Fruit fly (Drosophila melanogaster) whole organism, embryonic: ENCODE measurements around the gene CG7484.

ENCODE experiments used
- CG11085 ChIP-seq: fragments of 200-800 bp; sonication (Bioruptor generic); IDR thresholded peaks from 2 replicates; pipeline ENCODE4 v1.3.6; 2022; ENCODE audit warnings: missing biosample characterization, missing genetic modification characterization
- CG12659 ChIP-seq: fragments of 200-800 bp; sonication (Bioruptor generic); optimal IDR thresholded peaks from 3 replicates; lab custom pipeline; 2017; ENCODE audit warnings: mild to moderate bottlenecking, missing biosample characterization, missing genetic modification reagents, missing genetic modification characterization
- CG12769 ChIP-seq: fragments of 200-800 bp; sonication (Bioruptor generic); optimal IDR thresholded peaks from 2 replicates; lab custom pipeline; 2019; ENCODE audit warnings: missing biosample characterization, mild to moderate bottlenecking, missing genetic modification characterization, moderate library complexity
- CG13287 ChIP-seq: fragments of 200-800 bp; sonication (Bioruptor generic); IDR thresholded peaks from 2 replicates; pipeline ENCODE4 v1.3.6; 2022; ENCODE audit warnings: missing biosample characterization, missing genetic modification characterization; ENCODE audit not compliant: partially characterized antibody
- CG17186 ChIP-seq: fragments of 200-800 bp; sonication (Bioruptor generic); optimal IDR thresholded peaks from 3 replicates; lab custom pipeline; 2017; ENCODE audit warnings: missing biosample characterization, missing genetic modification reagents, missing genetic modification characterization
- CG17568 ChIP-seq: fragments of 200-800 bp; sonication (Bioruptor generic); optimal IDR thresholded peaks from 2 replicates; lab custom pipeline; 2018; ENCODE audit warnings: missing biosample characterization, mild to moderate bottlenecking, missing genetic modification characterization, moderate library complexity
- CG17829 ChIP-seq: fragments of 200-800 bp; optimal IDR thresholded peaks from 2 replicates; lab custom pipeline; 2019; ENCODE audit warnings: missing biosample characterization, mild to moderate bottlenecking, missing genetic modification characterization, moderate library complexity
- CG18764 ChIP-seq: fragments of 200-800 bp; sonication (Bioruptor generic); optimal IDR thresholded peaks from 3 replicates; lab custom pipeline; 2016; ENCODE audit warnings: missing biosample characterization, missing genetic modification characterization
- CG2712 ChIP-seq: fragments of 200-800 bp; optimal IDR thresholded peaks from 3 replicates; lab custom pipeline; 2019; ENCODE audit warnings: missing biosample characterization, mild to moderate bottlenecking, missing genetic modification characterization, moderate library complexity
- CG30431 ChIP-seq: fragments of 200-800 bp; sonication (Bioruptor generic); optimal IDR thresholded peaks from 2 replicates; lab custom pipeline; 2017; ENCODE audit warnings: missing biosample characterization, missing genetic modification characterization
- CG31388 ChIP-seq: fragments of 200-800 bp; sonication (Bioruptor generic); optimal IDR thresholded peaks from 2 replicates; lab custom pipeline; 2016; ENCODE audit warnings: missing biosample characterization, missing genetic modification characterization
- CG33557 ChIP-seq: fragments of 200-800 bp; sonication (Bioruptor generic); optimal IDR thresholded peaks from 2 replicates; lab custom pipeline; 2019; ENCODE audit warnings: missing biosample characterization, mild to moderate bottlenecking, missing genetic modification characterization, moderate library complexity
- CG3847 ChIP-seq: fragments of 200-800 bp; sonication (Bioruptor generic); IDR thresholded peaks from 2 replicates; pipeline ENCODE4 v1.3.6; 2022; ENCODE audit warnings: missing biosample characterization, missing genetic modification characterization
- CG5180 ChIP-seq: fragments of 200-800 bp; sonication (Bioruptor generic); optimal IDR thresholded peaks from 3 replicates; lab custom pipeline; 2017; ENCODE audit warnings: missing biosample characterization, missing genetic modification characterization, mild to moderate bottlenecking, moderate library complexity, missing genetic modification reagents
- CG6791 ChIP-seq: fragments of 200-800 bp; sonication (Bioruptor generic); IDR thresholded peaks from 3 replicates; pipeline ENCODE4 v1.3.6; 2022; ENCODE audit warnings: missing biosample characterization, missing genetic modification characterization; ENCODE audit not compliant: partially characterized antibody
- CG8359 ChIP-seq: fragments of 200-800 bp; sonication (Bioruptor generic); optimal IDR thresholded peaks from 2 replicates; lab custom pipeline; 2017; ENCODE audit warnings: missing biosample characterization, mild to moderate bottlenecking, missing genetic modification characterization, borderline replicate concordance
- CG8944 ChIP-seq: fragments of 200-800 bp; sonication (Bioruptor generic); optimal IDR thresholded peaks from 3 replicates; lab custom pipeline; 2016; ENCODE audit warnings: missing biosample characterization, missing genetic modification characterization
- CG9215 ChIP-seq: fragments of 200-800 bp; sonication (Bioruptor generic); IDR thresholded peaks from 2 replicates; pipeline ENCODE4 v1.3.6; 2022; ENCODE audit warnings: missing biosample characterization, missing genetic modification characterization
- Dll ChIP-seq: fragments of 200-800 bp; sonication (Bioruptor generic); IDR thresholded peaks from 4 replicates; pipeline ENCODE4 v1.3.6; 2022; ENCODE audit warnings: missing biosample characterization, missing genetic modification characterization; ENCODE audit not compliant: partially characterized antibody
- Fer3 ChIP-seq: fragments of 200-800 bp; sonication (Bioruptor generic); optimal IDR thresholded peaks from 2 replicates; lab custom pipeline; 2018; ENCODE audit warnings: missing biosample characterization, mild to moderate bottlenecking, missing genetic modification characterization, moderate library complexity
- Hr3 ChIP-seq: fragments of 200-800 bp; sonication (Bioruptor generic); optimal IDR thresholded peaks from 3 replicates; lab custom pipeline; 2016; ENCODE audit warnings: missing biosample characterization, missing genetic modification characterization
- Med ChIP-seq: fragments of 200-800 bp; sonication (Bioruptor generic); peaks from one replicate; lab custom pipeline; 2016; ENCODE audit warnings: missing biosample characterization, missing genetic modification characterization, mild to moderate bottlenecking, inconsistent platforms, moderate library complexity
- Myb ChIP-seq: fragments of 200-800 bp; sonication (Bioruptor generic); optimal IDR thresholded peaks from 2 replicates; lab custom pipeline; 2016; ENCODE audit warnings: missing biosample characterization, missing genetic modification characterization
- NC2β ChIP-seq: fragments of 200-800 bp; sonication (Bioruptor generic); optimal IDR thresholded peaks from 2 replicates; lab custom pipeline; 2016; ENCODE audit warnings: missing biosample characterization, missing genetic modification characterization
- Nf-YB ChIP-seq: fragments of 200-800 bp; sonication (Bioruptor generic); optimal IDR thresholded peaks from 3 replicates; lab custom pipeline; 2019; ENCODE audit warnings: missing biosample characterization, mild to moderate bottlenecking, missing genetic modification characterization, moderate library complexity
- Rx ChIP-seq: fragments of 200-800 bp; sonication (Bioruptor generic); IDR thresholded peaks from 2 replicates; pipeline ENCODE4 v1.3.6; 2022; ENCODE audit warnings: missing biosample characterization, missing genetic modification characterization
- Sox100B ChIP-seq: fragments of 200-800 bp; sonication (Bioruptor generic); optimal IDR thresholded peaks from 3 replicates; lab custom pipeline; 2018; ENCODE audit warnings: missing biosample characterization, mild to moderate bottlenecking, missing genetic modification characterization
- ato ChIP-seq: fragments of 200-800 bp; sonication (Bioruptor generic); IDR thresholded peaks from 2 replicates; pipeline ENCODE4 v1.3.6; 2022; ENCODE audit warnings: missing biosample characterization, missing genetic modification characterization; ENCODE audit not compliant: partially characterized antibody
- az2 ChIP-seq: fragments of 200-800 bp; sonication (Bioruptor generic); optimal IDR thresholded peaks from 3 replicates; lab custom pipeline; 2016; ENCODE audit warnings: missing biosample characterization, missing genetic modification characterization
- caup ChIP-seq: fragments of 200-800 bp; sonication (Bioruptor generic); optimal IDR thresholded peaks from 3 replicates; lab custom pipeline; 2017; ENCODE audit warnings: missing biosample characterization, mild to moderate bottlenecking, missing genetic modification characterization, moderate library complexity; ENCODE audit not compliant: severe bottlenecking
- esg ChIP-seq: fragments of 200-800 bp; sonication (Bioruptor generic); conservative IDR thresholded peaks from 2 replicates; pipeline ENCODE4 v1.3.6; 2022; ENCODE audit warnings: missing biosample characterization, missing genetic modification characterization
- ftz-f1 ChIP-seq: fragments of 200-800 bp; sonication (Bioruptor generic); optimal IDR thresholded peaks from 2 replicates; lab custom pipeline; 2016; ENCODE audit warnings: missing biosample characterization, missing genetic modification characterization
- gcm2 ChIP-seq: fragments of 200-800 bp; sonication (Bioruptor generic); optimal IDR thresholded peaks from 2 replicates; lab custom pipeline; 2016; ENCODE audit warnings: missing biosample characterization, missing genetic modification characterization
- grau ChIP-seq: fragments of 200-800 bp; optimal IDR thresholded peaks from 3 replicates; lab custom pipeline; 2019; ENCODE audit warnings: missing biosample characterization, mild to moderate bottlenecking, missing genetic modification characterization, moderate library complexity
- gsb ChIP-seq: fragments of 200-800 bp; sonication (Bioruptor generic); IDR thresholded peaks from 2 replicates; pipeline ENCODE4 v1.3.6; 2022; ENCODE audit warnings: missing biosample characterization, missing genetic modification characterization
- insv ChIP-seq, 2 experiments: fragments of 200-800 bp; sonication (Bioruptor generic); optimal IDR thresholded peaks; 3 replicates each; lab custom pipeline; 2016 to 2018; ENCODE audit warnings: missing biosample characterization in 2 of 2, missing genetic modification characterization in 2 of 2
- jigr1 ChIP-seq: fragments of 200-800 bp; sonication (Bioruptor generic); IDR thresholded peaks from 3 replicates; pipeline ENCODE4 v1.3.6; 2022; ENCODE audit warnings: missing biosample characterization, missing genetic modification characterization
- kah ChIP-seq: fragments of 200-800 bp; sonication (Bioruptor generic); optimal IDR thresholded peaks from 2 replicates; lab custom pipeline; 2018; ENCODE audit warnings: missing biosample characterization, mild to moderate bottlenecking, missing genetic modification characterization
- nerfin-1 ChIP-seq: fragments of 200-800 bp; sonication (Bioruptor generic); optimal IDR thresholded peaks from 3 replicates; lab custom pipeline; 2019; ENCODE audit warnings: missing biosample characterization, mild to moderate bottlenecking, missing genetic modification characterization, moderate library complexity
- nerfin-2 ChIP-seq: fragments of 200-800 bp; sonication (Bioruptor generic); IDR thresholded peaks from 2 replicates; pipeline ENCODE4 v1.3.6; 2022; ENCODE audit warnings: missing biosample characterization, missing genetic modification characterization; ENCODE audit not compliant: partially characterized antibody
- oc ChIP-seq: fragments of 200-800 bp; sonication (Bioruptor generic); optimal IDR thresholded peaks from 2 replicates; lab custom pipeline; 2018; ENCODE audit warnings: missing biosample characterization, mild to moderate bottlenecking, missing genetic modification characterization, moderate library complexity
- onecut ChIP-seq: fragments of 200-800 bp; sonication (Bioruptor generic); IDR thresholded peaks from 2 replicates; pipeline ENCODE4 v1.3.6; 2022; ENCODE audit warnings: missing biosample characterization, missing genetic modification characterization
- pho ChIP-seq: fragments of 200-800 bp; sonication (Bioruptor generic); optimal IDR thresholded peaks from 2 replicates; lab custom pipeline; 2016; ENCODE audit warnings: missing biosample characterization, missing genetic modification characterization
- prd ChIP-seq, 3 experiments: fragments of >200 bp in 2 of 3; fragments of 200-800 bp in 1 of 3; sonication (Bioruptor generic) in 1 of 3; optimal IDR thresholded peaks in 2 of 3; IDR thresholded peaks in 1 of 3; 2 replicates in 2 of 3; 3 replicates in 1 of 3; pipeline versions ENCODE4 v1.3.6 to Lab custom; 2017 to 2022; ENCODE audit warnings: missing biosample characterization in 1 of 3, missing genetic modification characterization in 1 of 3
- tll ChIP-seq, 2 experiments: fragments of 200-800 bp in 1 of 2; fragments of >200 bp in 1 of 2; sonication (Bioruptor generic) in 1 of 2; optimal IDR thresholded peaks; 2 replicates each; lab custom pipeline; 2017 to 2019; ENCODE audit warnings: missing biosample characterization in 2 of 2, missing genetic modification characterization in 2 of 2, mild to moderate bottlenecking in 1 of 2, moderate library complexity in 1 of 2
- twi ChIP-seq: fragments of 200-800 bp; optimal IDR thresholded peaks from 2 replicates; lab custom pipeline; 2019; ENCODE audit warnings: missing biosample characterization, mild to moderate bottlenecking, missing genetic modification characterization, moderate library complexity
- vvl ChIP-seq: fragments of 200-800 bp; sonication (Bioruptor generic); IDR thresholded peaks from 2 replicates; pipeline ENCODE4 v1.3.6; 2022; ENCODE audit warnings: missing biosample characterization, missing genetic modification characterization

The CG7484 gene

dm6 chr3L:17651717-17652651 is 2.4 kb upstream of the CG7484 start (continued):
- TF ChIP-seq tll (GFP tag; optimal IDR thresholded peaks at IDR 0.05; lab: Kevin White, UChicago) (no peak), Myb (GFP tag; lab: Kevin White, UChicago) (no peak), CG9215 (GFP tag; lab: Robert Waterston, UW) (no peak), nerfin-2 (GFP tag; lab: Robert Waterston, UW) (no peak), pho (GFP tag; lab: Kevin White, UChicago) (no peak), CG33557 (GFP tag; lab: Kevin White, UChicago) (no peak), az2 (GFP tag; lab: Kevin White, UChicago) (no peak), twi (no peak), CG11085 (GFP tag; lab: Robert Waterston, UW) (no peak), CG17568 (GFP tag; lab: Kevin White, UChicago) (peak; percentile 2), vvl (peak; percentile 29; the same call in 1 of the 2 replicates), CG18764 (GFP tag; lab: Kevin White, UChicago) (no peak), Hr3 (no peak), CG6791 (GFP tag; lab: Robert Waterston, UW) (no peak), insv (GFP tag; optimal IDR thresholded peaks at IDR 0.05; lab: Kevin White, UChicago) (no peak), Nf-YB (GFP tag; lab: Kevin White, UChicago) (no peak), CG12769 (tag; lab: Kevin White, UChicago) (no peak), CG8359 (GFP tag; lab: Kevin White, UChicago) (no peak), onecut (GFP tag; lab: Robert Waterston, UW) (no peak), oc (peak; percentile 78), CG8944 (GFP tag; lab: Kevin White, UChicago) (peak; percentile 3), jigr1 (GFP tag; lab: Robert Waterston, UW) (no peak), Med (peak; percentile 82), kah (GFP tag; lab: Kevin White, UChicago) (no peak), nerfin-1 (tag; lab: Kevin White, UChicago) (no peak), caup (GFP tag; lab: Kevin White, UChicago) (peak; percentile 26), gcm2 (GFP tag; lab: Kevin White, UChicago) (no peak), CG2712 (tag; lab: Kevin White, UChicago) (peak; percentile 44), CG17186 (GFP tag; lab: Kevin White, UChicago) (no peak), Sox100B (GFP tag; lab: Kevin White, UChicago) (no peak), CG5180 (GFP tag; lab: Kevin White, UChicago) (no peak), NC2β (GFP tag; lab: Kevin White, UChicago) (no peak), ato (GFP tag; lab: Robert Waterston, UW) (no peak), CG17829 (peak; percentile 20), CG3847 (GFP tag; lab: Robert Waterston, UW) (no peak), Rx (GFP tag; lab: Robert Waterston, UW) (no peak), CG30431 (no peak), Fer3 (tag; lab: Kevin White, UChicago) (peak; percentile 34), CG13287 (GFP tag; lab: Robert Waterston, UW) (no peak), ftz-f1 (no peak), CG12659 (GFP tag; lab: Kevin White, UChicago) (peak; percentile 10), grau (tag; lab: Kevin White, UChicago) (peak; percentile 49), CG31388 (GFP tag; lab: Kevin White, UChicago) (no peak), gsb (GFP tag; lab: Robert Waterston, UW) (no peak), prd (optimal IDR thresholded peaks at IDR 0.05; lab: Kevin White, UChicago) (no peak), prd (GFP tag; IDR thresholded peaks at IDR 0.05; lab: Robert Waterston, UW) (peak; percentile 39; the same call in 2 of the 3 replicates), esg (GFP tag; lab: Robert Waterston, UW) (no peak; the same call in 1 of the 2 replicates), Dll (GFP tag; lab: Robert Waterston, UW) (no peak)
